Worm (Caenorhabditis elegans): ENCODE data around the gene nspd-5.
A peak's percentile ranks its signal among the peaks of the same experiment; 100 is the strongest.
"Not testable (repeated sequence)": the region's sequence is repeated elsewhere in the genome, so short reads cannot be mapped to it uniquely, and the experiment has no call there.

The nspd-5 gene

DNA sequence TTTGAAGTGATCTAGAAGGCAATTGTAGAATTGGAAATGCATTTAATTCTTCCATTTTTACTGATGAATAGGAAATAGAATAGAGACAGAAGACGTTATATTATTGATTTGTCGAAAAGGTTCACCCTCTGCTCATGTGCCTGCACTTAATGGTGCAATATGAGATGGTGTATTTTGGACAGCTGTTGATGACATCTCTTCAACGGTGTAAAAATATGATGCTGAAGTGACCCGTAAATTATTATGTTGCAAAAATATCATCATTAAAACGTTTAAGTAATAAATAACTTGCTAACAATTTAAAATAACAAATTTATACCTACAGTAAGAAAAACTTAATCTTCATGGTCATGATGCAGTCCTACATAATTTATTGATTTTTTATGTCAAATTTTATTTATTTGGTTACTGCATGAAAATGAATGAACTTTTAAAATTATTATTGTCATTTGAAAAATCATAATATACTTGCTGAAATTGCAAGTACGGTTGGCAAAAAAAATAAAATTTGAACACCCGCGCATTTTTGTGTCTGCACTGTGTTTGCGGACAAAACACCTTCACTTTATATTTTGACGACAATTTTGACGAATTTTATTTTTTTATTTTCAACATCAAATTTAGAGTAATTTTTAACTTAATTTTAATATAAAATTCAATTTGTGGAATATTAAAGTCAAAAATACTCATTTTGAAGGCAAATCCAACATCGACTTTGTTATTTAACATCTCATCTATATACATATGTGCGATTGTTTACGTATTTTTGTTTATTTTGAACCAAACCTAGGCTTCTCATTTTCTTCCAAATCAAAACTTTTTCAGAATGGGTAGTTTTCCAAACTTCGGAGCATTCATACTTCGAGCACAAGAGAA lies 32.2 kb downstream of the nspd-5 start, which contains the start of the genes fbxb-88 and tbck-1:
Gene fbxb-88, minus strand, starts transcription at position 151 of the 876 bp plus-strand sequence.
Gene tbck-1, plus strand, starts transcription at position 826 of the 876 bp plus-strand sequence.
- TF ChIP-seq tbx-37 (GFP tag; conservative IDR thresholded peaks at IDR 0.05) (no peak), F13C5.2 (tag; optimal IDR thresholded peaks at IDR 0.05) (peak; percentile 46)

DNA sequence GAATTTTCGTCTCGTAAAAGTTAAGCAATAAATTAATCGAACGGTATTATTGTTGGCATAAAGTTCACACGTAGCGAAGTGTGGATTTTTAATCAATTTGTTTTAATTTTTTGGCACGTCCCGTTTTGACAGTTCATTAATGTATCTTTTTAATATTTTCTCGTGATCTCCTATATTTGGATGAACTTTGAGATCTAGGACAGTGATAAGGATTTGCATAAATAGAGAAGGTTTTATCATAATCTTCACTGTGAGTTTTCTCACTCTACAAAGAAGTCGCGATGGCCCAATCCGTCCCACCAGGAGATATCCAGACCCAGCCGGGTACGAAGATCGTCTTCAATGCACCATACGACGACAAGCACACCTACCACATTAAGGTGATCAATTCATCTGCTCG lies 35.0 kb downstream of the nspd-5 start, which contains the start of the genes C33F10.8 and msp-40:
Gene C33F10.8, minus strand, starts transcription at position 101 of the 400 bp plus-strand sequence.
Gene msp-40, plus strand, starts transcription at position 282 of the 400 bp plus-strand sequence.
- TF ChIP-seq hnd-1 (tag; optimal IDR thresholded peaks at IDR 0.05); sea-1 (GFP tag; conservative IDR thresholded peaks at IDR 0.05); ceh-36 (tag; optimal IDR thresholded peaks at IDR 0.05): not testable (repeated sequence)

ce11 chrII:4822610-4823009 lies 37.5 kb downstream of the nspd-5 start:
- TF ChIP-seq aly-1 (tag; optimal IDR thresholded peaks at IDR 0.05) = no peak
- no peak for TF ChIP-seq F13C5.2 (tag; optimal IDR thresholded peaks at IDR 0.05)
- TF ChIP-seq ceh-13 (GFP tag; optimal IDR thresholded peaks at IDR 0.05) = no peak
- TF ChIP-seq ama-1 (optimal IDR thresholded peaks at IDR 0.05) = no peak
- TF ChIP-seq hnd-1 (tag; optimal IDR thresholded peaks at IDR 0.05) = no peak
- no peak for TF ChIP-seq hmg-4 (GFP tag; optimal IDR thresholded peaks at IDR 0.05)
- no peak for TF ChIP-seq tbx-37 (GFP tag; conservative IDR thresholded peaks at IDR 0.05)
- no peak for TF ChIP-seq pes-1 (GFP tag; IDR thresholded peaks at IDR 0.05)
- TF ChIP-seq tbx-11 (GFP tag; IDR thresholded peaks at IDR 0.05) = no peak
- no peak for TF ChIP-seq B0310.2 (tag; optimal IDR thresholded peaks at IDR 0.05)
- TF ChIP-seq scrt-1 (GFP tag; IDR thresholded peaks at IDR 0.05) = no peak
- TF ChIP-seq hmbx-1 (tag; optimal IDR thresholded peaks at IDR 0.05) = no peak

DNA sequence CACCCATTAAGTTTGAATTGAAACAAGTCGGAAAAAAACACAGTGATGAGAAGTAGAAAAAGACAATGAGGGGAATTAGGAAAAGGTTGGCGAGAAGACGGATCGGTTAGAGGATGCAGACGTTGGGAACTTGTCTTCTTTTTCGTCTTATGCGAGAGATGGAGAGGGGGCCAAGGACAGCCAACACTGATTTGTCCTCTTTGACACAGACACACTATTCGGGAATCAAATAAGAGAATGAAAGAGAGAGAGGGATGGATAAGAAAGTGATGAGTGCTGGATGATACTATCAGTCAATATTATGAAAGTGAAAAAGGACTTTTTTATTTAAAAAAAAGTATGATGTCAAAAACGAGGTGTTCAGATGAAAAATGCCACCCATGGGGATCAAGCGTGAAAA lies 38.4 kb downstream of the nspd-5 start, which contains the start of gene lact-5:
Gene lact-5, minus strand, starts transcription at position 1 of the 400 bp plus-strand sequence.
- TF ChIP-seq tra-4 (tag; optimal IDR thresholded peaks at IDR 0.05) = no peak
- no peak for TF ChIP-seq sea-1 (GFP tag; conservative IDR thresholded peaks at IDR 0.05)
- no peak for TF ChIP-seq aly-1 (tag; optimal IDR thresholded peaks at IDR 0.05)
- TF ChIP-seq F13C5.2 (tag; optimal IDR thresholded peaks at IDR 0.05) = no peak
- TF ChIP-seq flt-1 (GFP tag; IDR thresholded peaks at IDR 0.05) = no peak
- no peak for TF ChIP-seq scrt-1 (GFP tag; IDR thresholded peaks at IDR 0.05)
- no peak for TF ChIP-seq ets-7 (tag; optimal IDR thresholded peaks at IDR 0.05)
- no peak for TF ChIP-seq hmg-4 (GFP tag; optimal IDR thresholded peaks at IDR 0.05)
- TF ChIP-seq hmbx-1 (tag; optimal IDR thresholded peaks at IDR 0.05) = no peak
- no peak for TF ChIP-seq tbx-11 (GFP tag; IDR thresholded peaks at IDR 0.05)
- TF ChIP-seq B0310.2 (tag; optimal IDR thresholded peaks at IDR 0.05) = no peak
- TF ChIP-seq pes-1 (GFP tag; IDR thresholded peaks at IDR 0.05) = no peak
- TF ChIP-seq ceh-13 (GFP tag; optimal IDR thresholded peaks at IDR 0.05) = no peak
- no peak for TF ChIP-seq tbx-37 (GFP tag; conservative IDR thresholded peaks at IDR 0.05)
- no peak for TF ChIP-seq hnd-1 (tag; optimal IDR thresholded peaks at IDR 0.05)
- TF ChIP-seq ama-1 (optimal IDR thresholded peaks at IDR 0.05) = no peak

DNA sequence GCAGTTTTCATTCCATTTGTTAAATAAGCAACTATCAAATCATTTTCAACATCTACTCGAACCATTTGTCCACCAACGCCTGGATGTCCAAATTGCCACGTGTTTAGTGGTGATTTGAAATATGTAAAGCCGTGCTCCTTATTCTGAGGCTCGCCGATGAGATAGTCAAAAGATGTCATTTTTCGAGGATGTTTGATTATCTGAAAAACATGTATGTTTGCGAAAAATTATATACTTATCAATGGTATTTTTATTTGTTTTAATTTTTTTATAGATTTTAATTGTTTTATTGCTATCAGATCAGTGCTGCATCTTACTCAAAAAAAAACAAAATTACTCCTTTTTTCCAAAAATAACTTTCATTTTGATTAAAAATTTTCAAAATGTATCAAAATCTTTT lies 41.4 kb downstream of the nspd-5 start:
- TF ChIP-seq flt-1 (GFP tag; IDR thresholded peaks at IDR 0.05) = no peak
- no peak for TF ChIP-seq B0310.2 (tag; optimal IDR thresholded peaks at IDR 0.05)
- no peak for TF ChIP-seq ceh-13 (GFP tag; optimal IDR thresholded peaks at IDR 0.05)
- TF ChIP-seq scrt-1 (GFP tag; IDR thresholded peaks at IDR 0.05) = no peak
- TF ChIP-seq hmg-4 (GFP tag; optimal IDR thresholded peaks at IDR 0.05) = no peak
- no peak for TF ChIP-seq ets-7 (tag; optimal IDR thresholded peaks at IDR 0.05)
- no peak for TF ChIP-seq F13C5.2 (tag; optimal IDR thresholded peaks at IDR 0.05)
- TF ChIP-seq sea-1 (GFP tag; conservative IDR thresholded peaks at IDR 0.05) = no peak
- TF ChIP-seq tra-4 (tag; optimal IDR thresholded peaks at IDR 0.05) = no peak
- no peak for TF ChIP-seq pes-1 (GFP tag; IDR thresholded peaks at IDR 0.05)
- no peak for TF ChIP-seq ama-1 (optimal IDR thresholded peaks at IDR 0.05)
- no peak for TF ChIP-seq tbx-37 (GFP tag; conservative IDR thresholded peaks at IDR 0.05)
- TF ChIP-seq hnd-1 (tag; optimal IDR thresholded peaks at IDR 0.05) = no peak
- no peak for TF ChIP-seq aly-1 (tag; optimal IDR thresholded peaks at IDR 0.05)
- TF ChIP-seq tbx-11 (GFP tag; IDR thresholded peaks at IDR 0.05) = no peak

- TF ChIP-seq flt-1 (GFP tag; IDR thresholded peaks at IDR 0.05) (no peak), F13C5.2 (tag; optimal IDR thresholded peaks at IDR 0.05) (no peak), pes-1 (GFP tag; IDR thresholded peaks at IDR 0.05) (no peak), ets-7 (tag; optimal IDR thresholded peaks at IDR 0.05) (no peak), tbx-37 (GFP tag; conservative IDR thresholded peaks at IDR 0.05) (no peak), ama-1 (optimal IDR thresholded peaks at IDR 0.05) (no peak), tra-4 (tag; optimal IDR thresholded peaks at IDR 0.05) (no peak), hmg-4 (GFP tag; optimal IDR thresholded peaks at IDR 0.05) (no peak), ceh-36 (tag; optimal IDR thresholded peaks at IDR 0.05) (no peak), B0310.2 (tag; optimal IDR thresholded peaks at IDR 0.05) (no peak), scrt-1 (GFP tag; IDR thresholded peaks at IDR 0.05) (no peak), hmbx-1 (tag; optimal IDR thresholded peaks at IDR 0.05) (no peak), aly-1 (tag; optimal IDR thresholded peaks at IDR 0.05) (no peak), ceh-13 (GFP tag; optimal IDR thresholded peaks at IDR 0.05) (no peak), tbx-11 (GFP tag; IDR thresholded peaks at IDR 0.05) (no peak), sea-1 (GFP tag; conservative IDR thresholded peaks at IDR 0.05) (no peak), hnd-1 (tag; optimal IDR thresholded peaks at IDR 0.05) (no peak)
These were observed 44.8 kb downstream of the nspd-5 start for ce11 chrII:4815356-4815755.

DNA sequence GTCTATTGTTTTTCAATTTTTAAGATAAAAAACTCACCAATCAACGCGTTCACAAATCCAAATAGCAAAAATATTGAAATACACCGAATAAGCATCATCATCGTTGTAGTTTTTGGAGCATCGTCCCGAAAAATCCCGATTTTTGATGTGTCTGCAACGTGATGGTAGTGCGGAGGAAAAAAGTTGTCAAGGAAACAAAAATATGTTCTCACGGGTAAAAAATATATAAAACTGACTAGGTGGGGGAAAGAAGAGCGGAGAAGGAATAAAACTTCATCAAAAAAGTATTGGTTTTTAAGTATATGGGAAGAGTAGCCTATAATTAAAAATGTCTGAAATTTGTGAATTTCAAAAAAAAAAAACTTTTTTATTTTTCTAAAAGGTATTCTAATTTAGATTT lies 48.2 kb downstream of the nspd-5 start, which contains the start of gene rig-6:
Gene rig-6, minus strand, starts transcription at position 101 of the 400 bp plus-strand sequence.
- TF ChIP-seq hnd-1 (tag; optimal IDR thresholded peaks at IDR 0.05) = no peak
- no peak for TF ChIP-seq ama-1 (optimal IDR thresholded peaks at IDR 0.05)
- no peak for TF ChIP-seq ceh-36 (tag; optimal IDR thresholded peaks at IDR 0.05)
- TF ChIP-seq aly-1 (tag; optimal IDR thresholded peaks at IDR 0.05) = no peak

Data from whole organism, early embryonic.